Fruit fly (Drosophila melanogaster) whole organism, embryonic: ENCODE data around the gene CG32590.

Experiments used
- Atf6 ChIP-seq: fragments of 200-800 bp; sonication (Bioruptor generic); IDR thresholded peaks from 2 replicates; pipeline ENCODE4 v1.3.6; 2022; ENCODE audit warnings: missing biosample characterization, missing genetic modification characterization
- Awh ChIP-seq: fragments of 200-800 bp; sonication (Bioruptor generic); IDR thresholded peaks from 2 replicates; pipeline ENCODE4, ENCODE4 v1.3.6; 2022; ENCODE audit warnings: missing biosample characterization, missing genetic modification characterization
- BEAF-32 ChIP-seq: fragments of 200-800 bp; sonication (Bioruptor generic); optimal IDR thresholded peaks from 3 replicates; lab custom pipeline; 2017; ENCODE audit warnings: missing biosample characterization, missing genetic modification characterization, mild to moderate bottlenecking, moderate library complexity, missing genetic modification reagents
- BtbVII ChIP-seq: fragments of 200-800 bp; sonication (Bioruptor generic); optimal IDR thresholded peaks from 3 replicates; lab custom pipeline; 2017; ENCODE audit warnings: missing biosample characterization, mild to moderate bottlenecking, missing genetic modification characterization
- CG10209 ChIP-seq: fragments of 200-800 bp; sonication (Bioruptor generic); optimal IDR thresholded peaks from 3 replicates; lab custom pipeline; 2017; ENCODE audit warnings: missing biosample characterization, mild to moderate bottlenecking, missing genetic modification characterization, missing genetic modification reagents
- CG12104 ChIP-seq: fragments of 200-800 bp; sonication (Bioruptor generic); optimal IDR thresholded peaks from 3 replicates; lab custom pipeline; 2016; ENCODE audit warnings: missing biosample characterization, missing genetic modification characterization
- CG12942 ChIP-seq: fragments of 200-800 bp; sonication (Bioruptor generic); optimal IDR thresholded peaks from 3 replicates; lab custom pipeline; 2016; ENCODE audit warnings: missing biosample characterization, missing genetic modification characterization
- CG13624 ChIP-seq: fragments of 200-800 bp; sonication (Bioruptor generic); optimal IDR thresholded peaks from 2 replicates; lab custom pipeline; 2016; ENCODE audit warnings: missing biosample characterization, missing genetic modification characterization
- CG13894 ChIP-seq: fragments of 200-800 bp; sonication (Bioruptor generic); optimal IDR thresholded peaks from 3 replicates; lab custom pipeline; 2018; ENCODE audit warnings: missing biosample characterization, mild to moderate bottlenecking, missing genetic modification characterization, moderate library complexity
- CG14667 ChIP-seq: fragments of 200-800 bp; sonication (Bioruptor generic); IDR thresholded peaks from 2 replicates; pipeline ENCODE4 v1.3.6; 2022; ENCODE audit warnings: missing biosample characterization, missing genetic modification characterization
- CG14965 ChIP-seq: fragments of 200-800 bp; sonication (Bioruptor generic); optimal IDR thresholded peaks from 2 replicates; lab custom pipeline; 2016; ENCODE audit warnings: missing biosample characterization, missing genetic modification characterization, borderline replicate concordance
- CG15479 ChIP-seq: fragments of 200-800 bp; sonication (Bioruptor generic); optimal IDR thresholded peaks from 3 replicates; lab custom pipeline; 2019; ENCODE audit warnings: missing biosample characterization, mild to moderate bottlenecking, missing genetic modification characterization, moderate library complexity
- CG17385 ChIP-seq: fragments of 200-800 bp; sonication (Bioruptor generic); optimal IDR thresholded peaks from 3 replicates; lab custom pipeline; 2018; ENCODE audit warnings: missing biosample characterization, mild to moderate bottlenecking, missing genetic modification characterization
- CG18619 ChIP-seq: fragments of 200-800 bp; sonication (Bioruptor generic); optimal IDR thresholded peaks from 3 replicates; lab custom pipeline; 2017; ENCODE audit warnings: missing biosample characterization, mild to moderate bottlenecking, missing genetic modification characterization
- CG18764 ChIP-seq: fragments of 200-800 bp; sonication (Bioruptor generic); optimal IDR thresholded peaks from 3 replicates; lab custom pipeline; 2016; ENCODE audit warnings: missing biosample characterization, missing genetic modification characterization
- CG34422 ChIP-seq: fragments of 200-800 bp; sonication (Bioruptor generic); IDR thresholded peaks from 3 replicates; pipeline ENCODE4 v1.3.6; 2022; ENCODE audit warnings: missing biosample characterization, missing genetic modification characterization
- CG3726 ChIP-seq: fragments of 200-800 bp; sonication (Bioruptor generic); IDR thresholded peaks from 3 replicates; pipeline ENCODE4, ENCODE4 v1.3.6; 2022; ENCODE audit warnings: missing biosample characterization, missing genetic modification characterization
- CG3847 ChIP-seq: fragments of 200-800 bp; sonication (Bioruptor generic); IDR thresholded peaks from 2 replicates; pipeline ENCODE4 v1.3.6; 2022; ENCODE audit warnings: missing biosample characterization, missing genetic modification characterization
- CG5180 ChIP-seq: fragments of 200-800 bp; sonication (Bioruptor generic); optimal IDR thresholded peaks from 3 replicates; lab custom pipeline; 2017; ENCODE audit warnings: missing biosample characterization, missing genetic modification characterization, mild to moderate bottlenecking, moderate library complexity, missing genetic modification reagents
- CG6654 ChIP-seq: fragments of 200-800 bp; sonication (Bioruptor generic); optimal IDR thresholded peaks from 2 replicates; lab custom pipeline; 2017; ENCODE audit warnings: missing biosample characterization, mild to moderate bottlenecking, missing genetic modification characterization
- CG7357 ChIP-seq: fragments of 200-800 bp; sonication (Bioruptor generic); IDR thresholded peaks from 3 replicates; pipeline ENCODE4 v1.3.6; 2022; ENCODE audit warnings: missing biosample characterization, missing genetic modification characterization
- CG7963 ChIP-seq: fragments of 200-800 bp; sonication (Bioruptor generic); IDR thresholded peaks from 3 replicates; pipeline ENCODE4 v1.3.6; 2022; ENCODE audit warnings: missing biosample characterization, missing genetic modification characterization; ENCODE audit not compliant: partially characterized antibody
- CG8765 ChIP-seq: fragments of 200-800 bp; sonication (Bioruptor generic); IDR thresholded peaks from 2 replicates; pipeline ENCODE4 v1.3.6; 2022; ENCODE audit warnings: missing biosample characterization, missing genetic modification characterization
- Dfd ChIP-seq, 2 experiments: fragments of >200 bp; optimal IDR thresholded peaks; 2 replicates each; lab custom pipeline; 2017; ENCODE audit warnings: missing biosample characterization in 2 of 2, missing genetic modification characterization in 2 of 2
- Dp ChIP-seq: fragments of 200-800 bp; sonication (Bioruptor generic); optimal IDR thresholded peaks from 2 replicates; lab custom pipeline; 2018; ENCODE audit warnings: missing biosample characterization, mild to moderate bottlenecking, missing genetic modification characterization, moderate library complexity
- Dref ChIP-seq: fragments of 200-800 bp; sonication (Bioruptor generic); IDR thresholded peaks from 2 replicates; pipeline ENCODE4 v1.3.6; 2022; ENCODE audit warnings: missing biosample characterization, missing genetic modification characterization
- ERR ChIP-seq: fragments of 200-800 bp; sonication (Bioruptor generic); optimal IDR thresholded peaks from 2 replicates; lab custom pipeline; 2016; ENCODE audit warnings: missing biosample characterization, missing genetic modification characterization
- HLH4C ChIP-seq: fragments of 200-800 bp; sonication (Bioruptor generic); IDR thresholded peaks from 3 replicates; pipeline ENCODE4 v1.3.6; 2022; ENCODE audit warnings: missing biosample characterization, missing genetic modification characterization; ENCODE audit not compliant: partially characterized antibody
- Hr39 ChIP-seq: fragments of >200 bp; optimal IDR thresholded peaks from 2 replicates; lab custom pipeline; 2017
- MTF-1 ChIP-seq: fragments of 200-800 bp; sonication (Bioruptor generic); optimal IDR thresholded peaks from 2 replicates; lab custom pipeline; 2018; ENCODE audit warnings: missing biosample characterization, mild to moderate bottlenecking, missing genetic modification characterization, borderline replicate concordance
- NC2β ChIP-seq: fragments of 200-800 bp; sonication (Bioruptor generic); optimal IDR thresholded peaks from 2 replicates; lab custom pipeline; 2016; ENCODE audit warnings: missing biosample characterization, missing genetic modification characterization
- Neu2 ChIP-seq: fragments of 200-800 bp; sonication (Bioruptor generic); optimal IDR thresholded peaks from 3 replicates; lab custom pipeline; 2016; ENCODE audit warnings: missing biosample characterization, missing genetic modification characterization, borderline replicate concordance
- NfI ChIP-seq: fragments of 200-800 bp; sonication (Bioruptor generic); optimal IDR thresholded peaks from 3 replicates; lab custom pipeline; 2018; ENCODE audit warnings: missing biosample characterization, mild to moderate bottlenecking, missing genetic modification characterization, moderate library complexity
- Tbp ChIP-seq: fragments of >200 bp; optimal IDR thresholded peaks from 2 replicates; lab custom pipeline; 2018; ENCODE audit warnings: missing biosample characterization, missing genetic modification characterization
- ab ChIP-seq: fragments of 200-800 bp; sonication (Bioruptor generic); optimal IDR thresholded peaks from 2 replicates; lab custom pipeline; 2016; ENCODE audit warnings: missing biosample characterization, missing genetic modification characterization
- br ChIP-seq: fragments of >200 bp; optimal IDR thresholded peaks from 2 replicates; lab custom pipeline; 2017
- bsh ChIP-seq, 2 experiments: fragments of 200-800 bp; sonication (Bioruptor generic); optimal IDR thresholded peaks; 2 replicates each; lab custom pipeline; 2017 to 2018; ENCODE audit warnings: mild to moderate bottlenecking in 2 of 2, missing biosample characterization in 2 of 2, missing genetic modification characterization in 2 of 2, moderate library complexity in 1 of 2
- dm ChIP-seq: fragments of 200-800 bp; sonication (Bioruptor generic); optimal IDR thresholded peaks from 3 replicates; lab custom pipeline; 2016; ENCODE audit warnings: missing biosample characterization, missing genetic modification characterization
- hth ChIP-seq: fragments of >200 bp; optimal IDR thresholded peaks from 2 replicates; lab custom pipeline; 2017; ENCODE audit warnings: inconsistent platforms
- jing ChIP-seq: fragments of 200-800 bp; sonication (Bioruptor generic); optimal IDR thresholded peaks from 2 replicates; lab custom pipeline; 2018; ENCODE audit warnings: missing biosample characterization, mild to moderate bottlenecking, missing genetic modification characterization
- kni ChIP-seq: fragments of 200-800 bp; sonication (Bioruptor generic); optimal IDR thresholded peaks from 3 replicates; lab custom pipeline; 2017; ENCODE audit warnings: mild to moderate bottlenecking, missing biosample characterization, missing genetic modification reagents, missing genetic modification characterization
- mirr ChIP-seq: fragments of 200-800 bp; sonication (Bioruptor generic); optimal IDR thresholded peaks from 3 replicates; lab custom pipeline; 2018; ENCODE audit warnings: missing biosample characterization, mild to moderate bottlenecking, missing genetic modification characterization
- nau ChIP-seq: fragments of 200-800 bp; sonication (Bioruptor generic); optimal IDR thresholded peaks from 3 replicates; lab custom pipeline; 2017; ENCODE audit warnings: missing biosample characterization, mild to moderate bottlenecking, missing genetic modification characterization, missing genetic modification reagents
- peb ChIP-seq: fragments of 200-800 bp; sonication (Bioruptor generic); IDR thresholded peaks from 2 replicates; pipeline ENCODE4 v1.3.6; 2022; ENCODE audit warnings: missing biosample characterization, missing genetic modification characterization
- ranshi ChIP-seq: fragments of 200-800 bp; sonication (Bioruptor generic); IDR thresholded peaks from 2 replicates; pipeline ENCODE4 v1.3.6; 2022; ENCODE audit warnings: missing biosample characterization, missing genetic modification characterization
- tap ChIP-seq: fragments of 200-800 bp; optimal IDR thresholded peaks from 3 replicates; lab custom pipeline; 2019; ENCODE audit warnings: missing biosample characterization, mild to moderate bottlenecking, missing genetic modification characterization, moderate library complexity
- tup ChIP-seq: fragments of 200-800 bp; sonication (Bioruptor generic); optimal IDR thresholded peaks from 2 replicates; lab custom pipeline; 2016; ENCODE audit warnings: missing biosample characterization, mild to moderate bottlenecking, missing genetic modification characterization, moderate library complexity
- unc-4 ChIP-seq: fragments of 200-800 bp; sonication (Bioruptor generic); IDR thresholded peaks from 2 replicates; pipeline ENCODE4 v1.3.6; 2022; ENCODE audit warnings: missing biosample characterization, missing genetic modification characterization; ENCODE audit not compliant: partially characterized antibody
- usp ChIP-seq: fragments of >200 bp; optimal IDR thresholded peaks from 2 replicates; lab custom pipeline; 2017; ENCODE audit warnings: missing biosample characterization, missing genetic modification characterization
- zen ChIP-seq: fragments of 200-800 bp; sonication (Bioruptor generic); optimal IDR thresholded peaks from 3 replicates; lab custom pipeline; 2018; ENCODE audit warnings: missing biosample characterization, mild to moderate bottlenecking, missing genetic modification characterization, moderate library complexity
- zf30C ChIP-seq: fragments of 200-800 bp; sonication (Bioruptor generic); optimal IDR thresholded peaks from 3 replicates; lab custom pipeline; 2018; ENCODE audit warnings: missing biosample characterization, mild to moderate bottlenecking, missing genetic modification characterization

The CG32590 gene

dm6 chrX:14839739-14840347, 937 bp upstream of the CG32590 start (continued):
- TF ChIP-seq CG8765 (GFP tag; lab: Robert Waterston, UW) (no peak), peb (GFP tag; lab: Robert Waterston, UW) (no peak), ERR (GFP tag; lab: Kevin White, UChicago) (peak; percentile 37), Neu2 (GFP tag; lab: Kevin White, UChicago) (no peak), zen (tag; lab: Kevin White, UChicago) (no peak), CG3847 (GFP tag; lab: Robert Waterston, UW) (peak; percentile 45; the same call in 1 of the 2 replicates), CG18764 (GFP tag; lab: Kevin White, UChicago) (no peak), CG14667 (peak; percentile 41; the same call in 1 of the 2 replicates), ranshi (GFP tag; lab: Robert Waterston, UW) (peak; percentile 51), CG17385 (GFP tag; lab: Kevin White, UChicago) (peak; percentile 42), Atf6 (GFP tag; lab: Robert Waterston, UW) (peak; percentile 66), Hr39 (lab: Kevin White, UChicago) (no peak), BtbVII (GFP tag; lab: Kevin White, UChicago) (peak; percentile 72), CG18619 (GFP tag; lab: Kevin White, UChicago) (no peak), zf30C (GFP tag; lab: Kevin White, UChicago) (peak; percentile 91), tap (tag; lab: Kevin White, UChicago) (no peak), Awh (GFP tag; lab: Robert Waterston, UW) (no peak), CG12942 (GFP tag; lab: Kevin White, UChicago) (no peak), NfI (peak; percentile 20), CG7963 (GFP tag; lab: Robert Waterston, UW) (no peak), kni (no peak), CG10209 (peak; percentile 33), hth (lab: Kevin White, UChicago) (no peak), NC2β (GFP tag; lab: Kevin White, UChicago) (no peak), CG6654 (GFP tag; lab: Kevin White, UChicago) (no peak), CG34422 (GFP tag; lab: Robert Waterston, UW) (peak; percentile 64; the same call in 2 of the 3 replicates), dm (GFP tag; lab: Kevin White, UChicago) (no peak), ab (GFP tag; lab: Kevin White, UChicago) (peak; percentile 5), HLH4C (GFP tag; lab: Robert Waterston, UW) (no peak), nau (GFP tag; lab: Kevin White, UChicago) (no peak), CG12104 (GFP tag; lab: Kevin White, UChicago) (no peak), mirr (peak; percentile 26), Dref (GFP tag; lab: Robert Waterston, UW) (no peak), Tbp (GFP tag; lab: Kevin White, UChicago) (no peak), CG13624 (GFP tag; lab: Kevin White, UChicago) (peak; percentile 37), CG3726 (GFP tag; lab: Robert Waterston, UW) (no peak), br (lab: Kevin White, UChicago) (no peak), CG7357 (GFP tag; lab: Robert Waterston, UW) (no peak), Dp (GFP tag; lab: Kevin White, UChicago) (no peak), Dfd (GFP tag; optimal IDR thresholded peaks at IDR 0.05; lab: Kevin White, UChicago) (no peak), usp (GFP tag; lab: Kevin White, UChicago) (no peak), tup (no peak), jing (no peak), CG5180 (GFP tag; lab: Kevin White, UChicago) (no peak), MTF-1 (peak; percentile 52), bsh (GFP tag; optimal IDR thresholded peaks at IDR 0.05; lab: Kevin White, UChicago) (peak in 1 of 2 experiments; percentile 12), CG14965 (GFP tag; lab: Kevin White, UChicago) (no peak), BEAF-32 (no peak), CG15479 (no peak), CG13894 (tag; lab: Kevin White, UChicago) (peak; percentile 91), unc-4 (no peak)
